Fruit fly (Drosophila melanogaster): ENCODE results near the gene CG18754.

CG18754 gene

DNA sequence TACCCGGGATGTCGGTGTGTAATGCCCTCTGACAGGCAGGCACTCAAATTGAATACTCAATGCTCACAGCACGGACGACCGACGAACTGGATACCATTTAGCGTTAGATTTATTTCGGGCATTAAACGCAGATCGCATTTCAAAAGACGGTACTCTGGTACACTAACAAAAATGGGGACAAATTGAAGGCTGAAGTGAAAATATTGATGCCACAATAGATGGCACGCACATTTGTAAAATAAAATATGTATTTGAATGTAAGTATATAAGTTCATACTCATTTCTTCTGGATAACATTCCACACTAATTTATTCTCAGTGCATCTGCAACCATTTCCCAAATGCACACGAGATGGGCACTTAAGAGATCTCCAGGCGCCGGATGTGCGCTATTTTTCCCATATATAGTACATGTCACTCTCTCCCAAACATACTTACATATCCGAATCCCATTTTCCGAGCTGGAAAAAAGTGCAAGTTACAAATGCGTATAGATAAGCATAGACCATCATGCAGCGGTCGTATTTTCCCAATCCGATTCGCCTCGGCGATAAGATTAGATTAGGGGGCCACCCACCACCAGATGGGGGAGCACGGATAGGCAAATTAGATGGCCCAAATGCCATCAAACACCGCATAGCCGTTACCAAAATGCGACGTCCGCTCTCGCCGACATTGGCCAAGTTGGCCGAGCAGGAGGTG lies 25.8 kb downstream of the CG18754 start, which contains the start of gene CG10301 (continued):
- TF ChIP-seq zen2 (GFP tag; IDR thresholded peaks at IDR 0.05; ENCODE audit: partially characterized antibody): no peak
- TF ChIP-seq nerfin-1 (tag; optimal IDR thresholded peaks at IDR 0.05): peak; percentile 45
- TF ChIP-seq Hsf (GFP tag; optimal IDR thresholded peaks at IDR 0.05): peak; percentile 68
- peak; percentile 28 for TF ChIP-seq Spps (tag; optimal IDR thresholded peaks at IDR 0.05)
- no peak for TF ChIP-seq CG9215 (GFP tag; IDR thresholded peaks at IDR 0.05)
- no peak for TF ChIP-seq schlank (tag; optimal IDR thresholded peaks at IDR 0.05)
- no peak for TF ChIP-seq CG12299 (tag; optimal IDR thresholded peaks at IDR 0.05)
- TF ChIP-seq CG15073 (GFP tag; optimal IDR thresholded peaks at IDR 0.05): no peak
- no peak for TF ChIP-seq gcm2 (GFP tag; optimal IDR thresholded peaks at IDR 0.05)
- TF ChIP-seq PHDP (tag; optimal IDR thresholded peaks at IDR 0.05): peak; percentile 37
- TF ChIP-seq jigr1 (GFP tag; IDR thresholded peaks at IDR 0.05): no peak
- TF ChIP-seq salm (tag; optimal IDR thresholded peaks at IDR 0.05): no peak
- peak; percentile 27; the same call in 1 of the 2 replicates for TF ChIP-seq slbo (GFP tag; IDR thresholded peaks at IDR 0.05)
- TF ChIP-seq crc (GFP tag; optimal IDR thresholded peaks at IDR 0.05): no peak
- no peak for TF ChIP-seq al (GFP tag; IDR thresholded peaks at IDR 0.05)
- peak; percentile 20 for TF ChIP-seq Max (GFP tag; optimal IDR thresholded peaks at IDR 0.05)
- no peak for TF ChIP-seq bbx (GFP tag; IDR thresholded peaks at IDR 0.05; ENCODE audit: partially characterized antibody)
- no peak for TF ChIP-seq usp (GFP tag; optimal IDR thresholded peaks at IDR 0.05)
- no peak for TF ChIP-seq ro (GFP tag; IDR thresholded peaks at IDR 0.05)
- TF ChIP-seq mirr (GFP tag; optimal IDR thresholded peaks at IDR 0.05): no peak
- TF ChIP-seq zfh1 (GFP tag; IDR thresholded peaks at IDR 0.05): peak; percentile 88
- TF ChIP-seq Mrtf (GFP tag; IDR thresholded peaks at IDR 0.05): peak; percentile 20; the same call in 1 of the 3 replicates
- no peak for TF ChIP-seq CG6683 (GFP tag; optimal IDR thresholded peaks at IDR 0.05)
- no peak for TF ChIP-seq tll (GFP tag; optimal IDR thresholded peaks at IDR 0.05)
- no peak for TF ChIP-seq Mad (GFP tag; optimal IDR thresholded peaks at IDR 0.05)
- no peak for TF ChIP-seq CG15514 (GFP tag; optimal IDR thresholded peaks at IDR 0.05)
- TF ChIP-seq NC2α (GFP tag; optimal IDR thresholded peaks at IDR 0.05): peak; percentile 9
- TF ChIP-seq E2f1 (GFP tag; IDR thresholded peaks at IDR 0.05): peak; percentile 60
- no peak for TF ChIP-seq her (GFP tag; optimal IDR thresholded peaks at IDR 0.05)
- TF ChIP-seq tio (GFP tag; optimal IDR thresholded peaks at IDR 0.05): peak; percentile 52
- TF ChIP-seq lbe (GFP tag; optimal IDR thresholded peaks at IDR 0.05): no peak
- TF ChIP-seq Kr (GFP tag; optimal IDR thresholded peaks at IDR 0.05): no peak
- TF ChIP-seq Xrp1 (GFP tag; IDR thresholded peaks at IDR 0.05): peak; percentile 85
- no peak for TF ChIP-seq Asciz (GFP tag; optimal IDR thresholded peaks at IDR 0.05)
- TF ChIP-seq CG7271 (tag; optimal IDR thresholded peaks at IDR 0.05): no peak
- no peak for TF ChIP-seq cas (GFP tag; IDR thresholded peaks at IDR 0.05)
- no peak for TF ChIP-seq CG18011 (GFP tag; optimal IDR thresholded peaks at IDR 0.05)
- 0 out of 2 replicates have a peak, but pooled peaks have one; percentile 19 for TF ChIP-seq GATAe (GFP tag; conservative IDR thresholded peaks at IDR 0.05)
- no peak for TF ChIP-seq corto (GFP tag; optimal IDR thresholded peaks at IDR 0.05)
- TF ChIP-seq CG2199 (GFP tag; IDR thresholded peaks at IDR 0.05): no peak
- TF ChIP-seq CG11696 (GFP tag; IDR thresholded peaks at IDR 0.05): no peak
- no peak for TF ChIP-seq CG8281 (tag; optimal IDR thresholded peaks at IDR 0.05)
- peak; percentile 73 for TF ChIP-seq Six4 (GFP tag; optimal IDR thresholded peaks at IDR 0.05)
- TF ChIP-seq gem (tag; optimal IDR thresholded peaks at IDR 0.05): peak; percentile 76
- TF ChIP-seq Sry-δ (GFP tag; optimal IDR thresholded peaks at IDR 0.05): no peak
- no peak for TF ChIP-seq CG12104 (GFP tag; optimal IDR thresholded peaks at IDR 0.05)
- no peak for TF ChIP-seq insv (GFP tag; optimal IDR thresholded peaks at IDR 0.05)
- TF ChIP-seq CG34422 (GFP tag; IDR thresholded peaks at IDR 0.05): no peak
- TF ChIP-seq crol (GFP tag; IDR thresholded peaks at IDR 0.05): no peak
- peak; percentile 56 for TF ChIP-seq CG14667 (GFP tag; IDR thresholded peaks at IDR 0.05)
